Fruit fly (Drosophila melanogaster) S2 (cell line): ENCODE measurements around the gene Dic1.

Source experiments
- CG8478 ChIP-seq: fragments of >200 bp; optimal IDR thresholded peaks from 2 replicates; lab custom pipeline; 2018
- CTCF ChIP-seq, 2 experiments: fragments of >200 bp; optimal IDR thresholded peaks; 2 replicates each; lab custom pipeline; 2018

dm6 chr3R:13319873-13320272 is 44.9 kb upstream of the Dic1 start:
- TF ChIP-seq CTCF (optimal IDR thresholded peaks at IDR 0.05; lab: Kevin White, UChicago) = no peak
- TF ChIP-seq CG8478 (lab: Kevin White, UChicago) = no peak
